Worm (Caenorhabditis elegans) whole organism, L4/young adult: ENCODE results near the gene tag-153.

Source experiments
- W03F9.2 ChIP-seq: fragments of 150-350 bp; optimal IDR thresholded peaks from 2 replicates; lab custom pipeline; 2014; ENCODE audit warnings: missing biosample characterization, missing genetic modification characterization
- dao-5 ChIP-seq: sonication (generic microtip); optimal IDR thresholded peaks from 2 replicates; lab custom pipeline; 2016; ENCODE audit warnings: missing genotype, missing genetic modification characterization, moderate library complexity, missing compliant biosample characterization
- him-1 ChIP-seq: sonication (generic microtip); optimal IDR thresholded peaks from 2 replicates; lab custom pipeline; 2016; ENCODE audit warnings: missing genotype, missing genetic modification reagents, missing genetic modification characterization, missing compliant biosample characterization

ce11 chrV:9346804-9347203, 23.9 kb downstream of the tag-153 start, which contains the start of the genes K07B1.7 and try-5:
- TF ChIP-seq W03F9.2 (no peak), dao-5 (no peak), him-1 (tag; lab: Kevin White, UChicago) (no peak)
